Fruit fly (Drosophila melanogaster): ENCODE results near the gene CG4119.

Gene CG4119

dm6 chrX:5671537-5672029 is 5.7 kb downstream of the CG4119 start, which contains the start of gene Rab18 (continued):
- TF ChIP-seq mirr (GFP tag; optimal IDR thresholded peaks at IDR 0.05) (no peak), CHES-1-like (GFP tag; optimal IDR thresholded peaks at IDR 0.05) (peak; percentile 37), CG14710 (tag; optimal IDR thresholded peaks at IDR 0.05) (peak; percentile 10), Scr (GFP tag; IDR thresholded peaks at IDR 0.05; ENCODE audit: partially characterized antibody) (peak; percentile 37), vnd (GFP tag; IDR thresholded peaks at IDR 0.05; ENCODE audit: partially characterized antibody) (peak; percentile 35; the same call in 1 of the 3 replicates), ham (GFP tag; IDR thresholded peaks at IDR 0.05) (no peak), wor (GFP tag; IDR thresholded peaks at IDR 0.05) (no peak), ttk (GFP tag; IDR thresholded peaks at IDR 0.05) (peak; percentile 40; the same call in 1 of the 2 replicates), CG8478 (optimal IDR thresholded peaks at IDR 0.05) (no peak), cas (GFP tag; IDR thresholded peaks at IDR 0.05) (0 out of 2 replicates have a peak, but pooled peaks have one; percentile 26), lab (GFP tag; optimal IDR thresholded peaks at IDR 0.05) (peak; percentile 22), Drgx (GFP tag; IDR thresholded peaks at IDR 0.05) (no peak), wdn (GFP tag; IDR thresholded peaks at IDR 0.05) (no peak), schlank (tag; optimal IDR thresholded peaks at IDR 0.05) (no peak), Optix (GFP tag; IDR thresholded peaks at IDR 0.05) (no peak), Ravus (GFP tag; IDR thresholded peaks at IDR 0.05) (no peak), pzg (GFP tag; optimal IDR thresholded peaks at IDR 0.05) (peak; percentile 62), fd102C (GFP tag; optimal IDR thresholded peaks at IDR 0.05) (no peak), CG12219 (GFP tag; optimal IDR thresholded peaks at IDR 0.05) (no peak), Doc3 (GFP tag; IDR thresholded peaks at IDR 0.05; ENCODE audit: partially characterized antibody) (no peak), aop (GFP tag; IDR thresholded peaks at IDR 0.05) (no peak), zfh2 (GFP tag; optimal IDR thresholded peaks at IDR 0.05) (peak; percentile 44), pb (GFP tag; optimal IDR thresholded peaks at IDR 0.05) (no peak), HmgZ (tag; optimal IDR thresholded peaks at IDR 0.05) (no peak), shn (GFP tag; optimal IDR thresholded peaks at IDR 0.05) (no peak), CG32772 (GFP tag; IDR thresholded peaks at IDR 0.05) (no peak), Poxn (GFP tag; IDR thresholded peaks at IDR 0.05) (no peak), sqz (GFP tag; optimal IDR thresholded peaks at IDR 0.05) (no peak), jumu (GFP tag; optimal IDR thresholded peaks at IDR 0.05) (no peak), CG15601 (tag; optimal IDR thresholded peaks at IDR 0.05) (no peak), tna (GFP tag; IDR thresholded peaks at IDR 0.05; ENCODE audit: partially characterized antibody) (no peak), CG13894 (tag; optimal IDR thresholded peaks at IDR 0.05) (no peak), dan (GFP tag; IDR thresholded peaks at IDR 0.05) (no peak), CG11456 (GFP tag; IDR thresholded peaks at IDR 0.05) (peak; percentile 75; the same call in 2 of the 3 replicates), Hmx (GFP tag; optimal IDR thresholded peaks at IDR 0.05) (no peak), CG4617 (GFP tag; optimal IDR thresholded peaks at IDR 0.05; ENCODE audit: borderline replicate concordance) (peak; percentile 3), Hey (tag; optimal IDR thresholded peaks at IDR 0.05) (no peak), salm (tag; optimal IDR thresholded peaks at IDR 0.05) (no peak), zfh1 (GFP tag; IDR thresholded peaks at IDR 0.05) (peak; percentile 52; the same call in 1 of the 3 replicates), CG9797 (GFP tag; optimal IDR thresholded peaks at IDR 0.05) (no peak), CG4424 (GFP tag; optimal IDR thresholded peaks at IDR 0.05) (no peak), Usf (GFP tag; optimal IDR thresholded peaks at IDR 0.05) (no peak), CG4730 (GFP tag; IDR thresholded peaks at IDR 0.05) (no peak), mld (GFP tag; IDR thresholded peaks at IDR 0.05; ENCODE audit: partially characterized antibody) (no peak), lmd (GFP tag; IDR thresholded peaks at IDR 0.05) (peak; percentile 17; the same call in 1 of the 2 replicates), kay (GFP tag; optimal IDR thresholded peaks at IDR 0.05) (no peak), gsb (GFP tag; IDR thresholded peaks at IDR 0.05) (no peak), CG30431 (GFP tag; optimal IDR thresholded peaks at IDR 0.05) (no peak), CG2202 (tag; optimal IDR thresholded peaks at IDR 0.05) (no peak), Abd-B (GFP tag; optimal IDR thresholded peaks at IDR 0.05) (no peak), CG3838 (GFP tag; optimal IDR thresholded peaks at IDR 0.05) (no peak), Nf-YB (GFP tag; optimal IDR thresholded peaks at IDR 0.05) (no peak)

Measured in whole organism, embryonic.